Fruit fly (Drosophila melanogaster) whole organism, embryonic: Measurements from ENCODE around the gene CG15403.
A peak's percentile ranks its signal among the peaks of the same experiment; 100 is the strongest.

Experiments
- Antp ChIP-seq: fragments of 200-800 bp; sonication (Bioruptor generic); optimal IDR thresholded peaks from 3 replicates; lab custom pipeline; 2016; ENCODE audit warnings: missing biosample characterization, missing genetic modification characterization
- BtbVII ChIP-seq: fragments of 200-800 bp; sonication (Bioruptor generic); optimal IDR thresholded peaks from 3 replicates; lab custom pipeline; 2017; ENCODE audit warnings: missing biosample characterization, mild to moderate bottlenecking, missing genetic modification characterization
- CG11247 ChIP-seq: fragments of 200-800 bp; sonication (Bioruptor generic); IDR thresholded peaks from 2 replicates; pipeline ENCODE4 v1.3.6; 2022; ENCODE audit warnings: missing biosample characterization, missing genetic modification characterization
- CG11560 ChIP-seq: fragments of 200-800 bp; sonication (Bioruptor generic); IDR thresholded peaks from 3 replicates; pipeline ENCODE4 v1.3.6; 2022; ENCODE audit warnings: missing biosample characterization, missing genetic modification characterization
- CG12942 ChIP-seq: fragments of 200-800 bp; sonication (Bioruptor generic); optimal IDR thresholded peaks from 3 replicates; lab custom pipeline; 2016; ENCODE audit warnings: missing biosample characterization, missing genetic modification characterization
- CG13624 ChIP-seq: fragments of 200-800 bp; sonication (Bioruptor generic); optimal IDR thresholded peaks from 2 replicates; lab custom pipeline; 2016; ENCODE audit warnings: missing biosample characterization, missing genetic modification characterization
- CG15601 ChIP-seq: fragments of 200-800 bp; sonication (Bioruptor generic); optimal IDR thresholded peaks from 3 replicates; lab custom pipeline; 2019; ENCODE audit warnings: missing biosample characterization, mild to moderate bottlenecking, missing genetic modification characterization, moderate library complexity
- CG17612 ChIP-seq: fragments of 200-800 bp; sonication (Bioruptor generic); IDR thresholded peaks from 2 replicates; pipeline ENCODE4 v1.3.6; 2022; ENCODE audit warnings: missing biosample characterization, missing genetic modification characterization
- CG18599 ChIP-seq: fragments of 200-800 bp; sonication (Bioruptor generic); optimal IDR thresholded peaks from 3 replicates; lab custom pipeline; 2017; ENCODE audit warnings: missing biosample characterization, missing genetic modification characterization, mild to moderate bottlenecking, moderate library complexity, missing genetic modification reagents
- CG2120 ChIP-seq: fragments of 200-800 bp; sonication (Bioruptor generic); optimal IDR thresholded peaks from 3 replicates; lab custom pipeline; 2016; ENCODE audit warnings: missing biosample characterization, missing genetic modification characterization
- CG2875 ChIP-seq: fragments of 200-800 bp; sonication (Bioruptor generic); optimal IDR thresholded peaks from 2 replicates; lab custom pipeline; 2017; ENCODE audit warnings: missing biosample characterization, mild to moderate bottlenecking, missing genetic modification characterization, missing genetic modification reagents
- CG32772 ChIP-seq: fragments of 200-800 bp; sonication (Bioruptor generic); IDR thresholded peaks from 2 replicates; pipeline ENCODE4 v1.3.6; 2022; ENCODE audit warnings: missing biosample characterization, missing genetic modification characterization
- CG33557 ChIP-seq: fragments of 200-800 bp; sonication (Bioruptor generic); optimal IDR thresholded peaks from 2 replicates; lab custom pipeline; 2019; ENCODE audit warnings: missing biosample characterization, mild to moderate bottlenecking, missing genetic modification characterization, moderate library complexity
- CG3838 ChIP-seq: fragments of 200-800 bp; sonication (Bioruptor generic); optimal IDR thresholded peaks from 3 replicates; lab custom pipeline; 2016; ENCODE audit warnings: missing biosample characterization, missing genetic modification characterization
- CG3847 ChIP-seq: fragments of 200-800 bp; sonication (Bioruptor generic); IDR thresholded peaks from 2 replicates; pipeline ENCODE4 v1.3.6; 2022; ENCODE audit warnings: missing biosample characterization, missing genetic modification characterization
- CG7271 ChIP-seq: fragments of 200-800 bp; sonication (Bioruptor generic); optimal IDR thresholded peaks from 2 replicates; lab custom pipeline; 2018; ENCODE audit warnings: missing biosample characterization, mild to moderate bottlenecking, missing genetic modification characterization, moderate library complexity
- CG7372 ChIP-seq: fragments of 200-800 bp; sonication (Bioruptor generic); IDR thresholded peaks from 2 replicates; pipeline ENCODE4 v1.3.6; 2022; ENCODE audit warnings: missing biosample characterization, missing genetic modification characterization
- CG8765 ChIP-seq: fragments of 200-800 bp; sonication (Bioruptor generic); IDR thresholded peaks from 2 replicates; pipeline ENCODE4 v1.3.6; 2022; ENCODE audit warnings: missing biosample characterization, missing genetic modification characterization
- CG9609 ChIP-seq: fragments of 200-800 bp; sonication (Bioruptor generic); optimal IDR thresholded peaks from 3 replicates; lab custom pipeline; 2016; ENCODE audit warnings: missing biosample characterization, missing genetic modification characterization
- CG9797 ChIP-seq: fragments of 200-800 bp; sonication (Bioruptor generic); optimal IDR thresholded peaks from 3 replicates; lab custom pipeline; 2018; ENCODE audit warnings: missing biosample characterization, mild to moderate bottlenecking, missing genetic modification characterization
- CG9817 ChIP-seq: fragments of 200-800 bp; sonication (Bioruptor generic); optimal IDR thresholded peaks from 2 replicates; lab custom pipeline; 2018; ENCODE audit warnings: missing biosample characterization, mild to moderate bottlenecking, missing genetic modification characterization, moderate library complexity
- Camta ChIP-seq: fragments of 200-800 bp; sonication (Bioruptor generic); optimal IDR thresholded peaks from 2 replicates; lab custom pipeline; 2016; ENCODE audit warnings: missing biosample characterization, missing genetic modification characterization
- D19B ChIP-seq: fragments of 200-800 bp; sonication (Bioruptor generic); optimal IDR thresholded peaks from 2 replicates; lab custom pipeline; 2017; ENCODE audit warnings: missing biosample characterization, mild to moderate bottlenecking, missing genetic modification characterization
- Dad ChIP-seq: fragments of 200-800 bp; sonication (Bioruptor generic); optimal IDR thresholded peaks from 3 replicates; lab custom pipeline; 2016; ENCODE audit warnings: missing biosample characterization, missing genetic modification characterization
- Drgx ChIP-seq: fragments of 200-800 bp; sonication (Bioruptor generic); IDR thresholded peaks from 2 replicates; pipeline ENCODE4 v1.3.6; 2022; ENCODE audit warnings: missing biosample characterization, missing genetic modification characterization
- ERR ChIP-seq: fragments of 200-800 bp; sonication (Bioruptor generic); optimal IDR thresholded peaks from 2 replicates; lab custom pipeline; 2016; ENCODE audit warnings: missing biosample characterization, missing genetic modification characterization
- HHEX ChIP-seq: fragments of 200-800 bp; sonication (Bioruptor generic); optimal IDR thresholded peaks from 3 replicates; lab custom pipeline; 2017; ENCODE audit warnings: missing biosample characterization, mild to moderate bottlenecking, missing genetic modification characterization, missing genetic modification reagents
- Rx ChIP-seq: fragments of 200-800 bp; sonication (Bioruptor generic); IDR thresholded peaks from 2 replicates; pipeline ENCODE4 v1.3.6; 2022; ENCODE audit warnings: missing biosample characterization, missing genetic modification characterization
- Six4 ChIP-seq: fragments of 200-800 bp; sonication (Bioruptor generic); optimal IDR thresholded peaks from 2 replicates; lab custom pipeline; 2016; ENCODE audit warnings: missing biosample characterization, missing genetic modification characterization
- Taf1 ChIP-seq: fragments of 200-800 bp; sonication (Bioruptor generic); IDR thresholded peaks from 2 replicates; pipeline ENCODE4 v1.3.6; 2022; ENCODE audit warnings: missing biosample characterization, missing genetic modification characterization
- Vsx1 ChIP-seq: fragments of 200-800 bp; sonication (Bioruptor generic); optimal IDR thresholded peaks from 2 replicates; lab custom pipeline; 2017; ENCODE audit warnings: missing biosample characterization, mild to moderate bottlenecking, missing genetic modification characterization, missing genetic modification reagents
- bab2 ChIP-seq: fragments of 200-800 bp; sonication (Bioruptor generic); optimal IDR thresholded peaks from 2 replicates; lab custom pipeline; 2016; ENCODE audit warnings: missing biosample characterization, missing genetic modification characterization
- croc ChIP-seq: fragments of 200-800 bp; sonication (Bioruptor generic); conservative IDR thresholded peaks from 3 replicates; pipeline ENCODE4 v1.3.6; 2022; ENCODE audit warnings: missing biosample characterization, missing genetic modification characterization
- eyg ChIP-seq: fragments of 200-800 bp; sonication (Bioruptor generic); optimal IDR thresholded peaks from 3 replicates; lab custom pipeline; 2016; ENCODE audit warnings: missing biosample characterization, missing genetic modification characterization
- fu2 ChIP-seq: fragments of 200-800 bp; sonication (Bioruptor generic); optimal IDR thresholded peaks from 2 replicates; lab custom pipeline; 2016; ENCODE audit warnings: missing biosample characterization, missing genetic modification characterization
- gt ChIP-seq: fragments of 200-800 bp; sonication (Bioruptor generic); IDR thresholded peaks from 2 replicates; pipeline ENCODE4 v1.3.6; 2022; ENCODE audit warnings: missing biosample characterization, missing genetic modification characterization
- insv ChIP-seq, 2 experiments: fragments of 200-800 bp; sonication (Bioruptor generic); optimal IDR thresholded peaks; 3 replicates each; lab custom pipeline; 2016 to 2018; ENCODE audit warnings: missing biosample characterization in 2 of 2, missing genetic modification characterization in 2 of 2
- lilli ChIP-seq: fragments of 200-800 bp; sonication (Bioruptor generic); optimal IDR thresholded peaks from 3 replicates; lab custom pipeline; 2016; ENCODE audit warnings: missing biosample characterization, missing genetic modification characterization
- lola ChIP-seq, 3 experiments: fragments of >200 bp in 2 of 3; fragments of 200-800 bp in 1 of 3; sonication (Bioruptor generic) in 1 of 3; optimal IDR thresholded peaks; 2 replicates each; lab custom pipeline; 2017 to 2019; ENCODE audit warnings: missing biosample characterization in 3 of 3, missing genetic modification characterization in 3 of 3, mild to moderate bottlenecking in 1 of 3, moderate library complexity in 1 of 3
- nerfin-1 ChIP-seq: fragments of 200-800 bp; sonication (Bioruptor generic); optimal IDR thresholded peaks from 3 replicates; lab custom pipeline; 2019; ENCODE audit warnings: missing biosample characterization, mild to moderate bottlenecking, missing genetic modification characterization, moderate library complexity
- nom ChIP-seq: fragments of 200-800 bp; sonication (Bioruptor generic); optimal IDR thresholded peaks from 2 replicates; lab custom pipeline; 2017; ENCODE audit warnings: missing biosample characterization, missing genetic modification characterization, mild to moderate bottlenecking, moderate library complexity, missing genetic modification reagents
- odd ChIP-seq: fragments of 200-800 bp; sonication (Bioruptor generic); optimal IDR thresholded peaks from 2 replicates; lab custom pipeline; 2017; ENCODE audit warnings: missing biosample characterization, mild to moderate bottlenecking, missing genetic modification characterization
- pros ChIP-seq: fragments of 200-800 bp; sonication (Bioruptor generic); optimal IDR thresholded peaks from 3 replicates; lab custom pipeline; 2019; ENCODE audit warnings: missing biosample characterization, mild to moderate bottlenecking, missing genetic modification characterization, moderate library complexity
- psq ChIP-seq: fragments of 200-800 bp; sonication (Bioruptor generic); optimal IDR thresholded peaks from 2 replicates; lab custom pipeline; 2017; ENCODE audit warnings: missing biosample characterization, missing genetic modification characterization
- sd ChIP-seq: fragments of 200-800 bp; sonication (Bioruptor generic); optimal IDR thresholded peaks from 3 replicates; lab custom pipeline; 2018; ENCODE audit warnings: missing biosample characterization, mild to moderate bottlenecking, missing genetic modification characterization, moderate library complexity
- shn ChIP-seq: fragments of 200-800 bp; sonication (Bioruptor generic); optimal IDR thresholded peaks from 3 replicates; lab custom pipeline; 2016; ENCODE audit warnings: missing biosample characterization, missing genetic modification characterization
- slp2 ChIP-seq: fragments of 200-800 bp; sonication (Bioruptor generic); optimal IDR thresholded peaks from 2 replicates; lab custom pipeline; 2016; ENCODE audit warnings: missing biosample characterization, missing genetic modification characterization
- stc ChIP-seq: fragments of 200-800 bp; sonication (Bioruptor generic); IDR thresholded peaks from 2 replicates; pipeline ENCODE4 v1.3.6; 2022; ENCODE audit warnings: missing biosample characterization, missing genetic modification characterization
- stwl ChIP-seq: fragments of 200-800 bp; sonication (Bioruptor generic); optimal IDR thresholded peaks from 3 replicates; lab custom pipeline; 2018; ENCODE audit warnings: missing biosample characterization, mild to moderate bottlenecking, missing genetic modification characterization, moderate library complexity
- tin ChIP-seq: fragments of 200-800 bp; sonication (Bioruptor generic); optimal IDR thresholded peaks from 3 replicates; lab custom pipeline; 2016; ENCODE audit warnings: missing biosample characterization, missing genetic modification characterization
- tio ChIP-seq: fragments of 200-800 bp; sonication (Bioruptor generic); optimal IDR thresholded peaks from 2 replicates; lab custom pipeline; 2017; ENCODE audit warnings: missing biosample characterization, missing genetic modification characterization, inconsistent platforms
- tna ChIP-seq: fragments of 200-800 bp; sonication (Bioruptor generic); IDR thresholded peaks from 2 replicates; pipeline ENCODE4 v1.3.6; 2022; ENCODE audit warnings: missing biosample characterization, missing genetic modification characterization; ENCODE audit not compliant: partially characterized antibody

Gene CG15403

dm6 chr2L:3100812-3101211 lies 27.6 kb upstream of the CG15403 start (continued):
- TF ChIP-seq lola (GFP tag; optimal IDR thresholded peaks at IDR 0.05; lab: Kevin White, UChicago) = no peak
- TF ChIP-seq D19B (GFP tag; lab: Kevin White, UChicago) = no peak
- peak; percentile 17 for TF ChIP-seq CG9817 (tag; lab: Kevin White, UChicago)
- TF ChIP-seq BtbVII = no peak
- peak; percentile 11 for TF ChIP-seq HHEX
- no peak for TF ChIP-seq CG33557
- no peak for TF ChIP-seq tna
- TF ChIP-seq tin = no peak
- TF ChIP-seq psq (GFP tag; lab: Kevin White, UChicago) = no peak
- no peak for TF ChIP-seq odd (GFP tag; lab: Kevin White, UChicago)
- peak; percentile 73 for TF ChIP-seq CG32772 (GFP tag; lab: Robert Waterston, UW)
- peak; percentile 59; the same call in 1 of the 2 replicates for TF ChIP-seq Drgx (GFP tag; lab: Robert Waterston, UW)
- TF ChIP-seq bab2 (GFP tag; lab: Kevin White, UChicago) = peak; percentile 11
- TF ChIP-seq stc (GFP tag; lab: Robert Waterston, UW) = peak; percentile 83
- TF ChIP-seq nom (GFP tag; lab: Kevin White, UChicago) = no peak
- peak; percentile 12 for TF ChIP-seq CG15601 (tag; lab: Kevin White, UChicago)
- no peak for TF ChIP-seq shn
- no peak for TF ChIP-seq CG17612 (GFP tag; lab: Robert Waterston, UW)
- peak; percentile 16 for TF ChIP-seq CG13624 (GFP tag; lab: Kevin White, UChicago)
- no peak for TF ChIP-seq CG11560 (tag; lab: Robert Waterston, UW)
- TF ChIP-seq CG8765 (GFP tag; lab: Robert Waterston, UW) = no peak
- 0 out of 2 replicates have a peak, but pooled peaks have one; percentile 17 for TF ChIP-seq CG3847 (GFP tag; lab: Robert Waterston, UW)
- no peak for TF ChIP-seq pros
- TF ChIP-seq CG3838 (GFP tag; lab: Kevin White, UChicago) = no peak
- TF ChIP-seq lilli (GFP tag; lab: Kevin White, UChicago) = peak; percentile 33
- TF ChIP-seq Antp (GFP tag; lab: Kevin White, UChicago) = peak; percentile 12
- TF ChIP-seq Six4 (GFP tag; lab: Kevin White, UChicago) = no peak
- TF ChIP-seq CG7271 = no peak
- TF ChIP-seq Rx (GFP tag; lab: Robert Waterston, UW) = peak; percentile 13; the same call in 1 of the 2 replicates
- TF ChIP-seq sd (tag; lab: Kevin White, UChicago) = no peak
- TF ChIP-seq Vsx1 = no peak
- peak; percentile 32 for TF ChIP-seq CG18599 (GFP tag; lab: Kevin White, UChicago)
- peak; percentile 40; the same call in 2 of the 3 replicates for TF ChIP-seq croc (GFP tag; lab: Robert Waterston, UW)
- no peak for TF ChIP-seq gt
- TF ChIP-seq fu2 (GFP tag; lab: Kevin White, UChicago) = no peak
- TF ChIP-seq ERR = no peak
- no peak for TF ChIP-seq Camta (GFP tag; lab: Kevin White, UChicago)
- TF ChIP-seq Dad (GFP tag; lab: Kevin White, UChicago) = peak; percentile 12
- no peak for TF ChIP-seq slp2
- peak; percentile 18 for TF ChIP-seq nerfin-1
- TF ChIP-seq insv (GFP tag; optimal IDR thresholded peaks at IDR 0.05; lab: Kevin White, UChicago) = no peak
- TF ChIP-seq CG7372 (GFP tag; lab: Robert Waterston, UW) = 0 out of 2 replicates have a peak, but pooled peaks have one; percentile 9
- no peak for TF ChIP-seq tio (GFP tag; lab: Kevin White, UChicago)
- no peak for TF ChIP-seq CG9609 (GFP tag; lab: Kevin White, UChicago)
- TF ChIP-seq CG9797 = no peak
- TF ChIP-seq stwl = no peak
- no peak for TF ChIP-seq CG11247 (GFP tag; lab: Robert Waterston, UW)
- no peak for TF ChIP-seq Taf1 (GFP tag; lab: Robert Waterston, UW)
- TF ChIP-seq CG2120 = no peak
- no peak for TF ChIP-seq CG12942 (GFP tag; lab: Kevin White, UChicago)
- no peak for TF ChIP-seq eyg
- peak; percentile 22 for TF ChIP-seq CG2875 (GFP tag; lab: Kevin White, UChicago)
